Fruit fly (Drosophila melanogaster): ENCODE results near the gene CG8774.

Gene CG8774

dm6 chr3R:13298114-13298818 is at the start of gene CG8774:
Gene CG8774 (plus strand): TSS chr3R:13298768.
- TF ChIP-seq psq (optimal IDR thresholded peaks at IDR 0.05), result no peak
- TF ChIP-seq Myc (optimal IDR thresholded peaks at IDR 0.05), result no peak
- no peak for TF ChIP-seq insv (optimal IDR thresholded peaks at IDR 0.05)
- TF ChIP-seq h (optimal IDR thresholded peaks at IDR 0.05), result no peak
- TF ChIP-seq ttk (optimal IDR thresholded peaks at IDR 0.05), result no peak
- TF ChIP-seq Sin3A (optimal IDR thresholded peaks at IDR 0.05), result no peak

dm6 chr3R:13257110-13257509 is 41.5 kb upstream of the CG8774 start:
- TF ChIP-seq Myc (optimal IDR thresholded peaks at IDR 0.05), result no peak
- no peak for TF ChIP-seq ttk (optimal IDR thresholded peaks at IDR 0.05)
- TF ChIP-seq psq (optimal IDR thresholded peaks at IDR 0.05), result no peak
- no peak for TF ChIP-seq Sin3A (optimal IDR thresholded peaks at IDR 0.05)
- no peak for TF ChIP-seq insv (optimal IDR thresholded peaks at IDR 0.05)
- no peak for TF ChIP-seq h (optimal IDR thresholded peaks at IDR 0.05)

dm6 chr3R:13258696-13259567 is 39.6 kb upstream of the CG8774 start, which contains the start of gene Ace:
Gene Ace (minus strand): TSS chr3R:13259517.
- TF ChIP-seq ttk (optimal IDR thresholded peaks at IDR 0.05) (no peak), h (optimal IDR thresholded peaks at IDR 0.05) (no peak), psq (optimal IDR thresholded peaks at IDR 0.05) (no peak), insv (optimal IDR thresholded peaks at IDR 0.05) (no peak), Sin3A (optimal IDR thresholded peaks at IDR 0.05) (no peak), Myc (optimal IDR thresholded peaks at IDR 0.05) (no peak)

dm6 chr3R:13260114-13260673 is 38.4 kb upstream of the CG8774 start, which contains the start of gene CG11686:
Gene CG11686 (plus strand): TSS chr3R:13260356.
- no peak for TF ChIP-seq insv (optimal IDR thresholded peaks at IDR 0.05)
- no peak for TF ChIP-seq ttk (optimal IDR thresholded peaks at IDR 0.05)
- TF ChIP-seq Myc (optimal IDR thresholded peaks at IDR 0.05), result no peak
- no peak for TF ChIP-seq Sin3A (optimal IDR thresholded peaks at IDR 0.05)
- no peak for TF ChIP-seq h (optimal IDR thresholded peaks at IDR 0.05)
- TF ChIP-seq psq (optimal IDR thresholded peaks at IDR 0.05), result no peak

- TF ChIP-seq psq (optimal IDR thresholded peaks at IDR 0.05) (no peak), ttk (optimal IDR thresholded peaks at IDR 0.05) (no peak), h (optimal IDR thresholded peaks at IDR 0.05) (no peak), insv (optimal IDR thresholded peaks at IDR 0.05) (no peak), Myc (optimal IDR thresholded peaks at IDR 0.05) (no peak), Sin3A (optimal IDR thresholded peaks at IDR 0.05) (no peak)
These were observed 36.9 kb upstream of the CG8774 start for dm6 chr3R:13261706-13262105.

- TF ChIP-seq h (optimal IDR thresholded peaks at IDR 0.05) (no peak), psq (optimal IDR thresholded peaks at IDR 0.05) (no peak), ttk (optimal IDR thresholded peaks at IDR 0.05) (no peak), Sin3A (optimal IDR thresholded peaks at IDR 0.05) (no peak), insv (optimal IDR thresholded peaks at IDR 0.05) (no peak), Myc (optimal IDR thresholded peaks at IDR 0.05) (no peak)
These were observed 34.4 kb upstream of the CG8774 start, which contains the start of gene Ravus for dm6 chr3R:13264061-13264661. Gene Ravus (minus strand): TSS chr3R:13264061.

dm6 chr3R:13270648-13271047 is 27.9 kb upstream of the CG8774 start:
- TF ChIP-seq psq (optimal IDR thresholded peaks at IDR 0.05), result no peak

- no peak for TF ChIP-seq Sin3A (optimal IDR thresholded peaks at IDR 0.05)
- TF ChIP-seq psq (optimal IDR thresholded peaks at IDR 0.05), result no peak
- TF ChIP-seq h (optimal IDR thresholded peaks at IDR 0.05), result no peak
These were observed 26.8 kb upstream of the CG8774 start, which contains the start of gene TBC1D5 for dm6 chr3R:13271758-13272157. Gene TBC1D5 (minus strand): TSS chr3R:13272011.

- TF ChIP-seq ttk (optimal IDR thresholded peaks at IDR 0.05) (no peak), Myc (optimal IDR thresholded peaks at IDR 0.05) (no peak), h (optimal IDR thresholded peaks at IDR 0.05) (no peak), Sin3A (optimal IDR thresholded peaks at IDR 0.05) (no peak), insv (optimal IDR thresholded peaks at IDR 0.05) (no peak), psq (optimal IDR thresholded peaks at IDR 0.05) (no peak)
These were observed 25.1 kb upstream of the CG8774 start for dm6 chr3R:13273462-13273861.

dm6 chr3R:13274257-13274796 is 24.2 kb upstream of the CG8774 start:
- TF ChIP-seq psq (optimal IDR thresholded peaks at IDR 0.05) (no peak), h (optimal IDR thresholded peaks at IDR 0.05) (no peak), insv (optimal IDR thresholded peaks at IDR 0.05) (no peak), Sin3A (optimal IDR thresholded peaks at IDR 0.05) (no peak), ttk (optimal IDR thresholded peaks at IDR 0.05) (no peak), Myc (optimal IDR thresholded peaks at IDR 0.05) (no peak)

dm6 chr3R:13275473-13275872 is 23.1 kb upstream of the CG8774 start:
- TF ChIP-seq Sin3A (optimal IDR thresholded peaks at IDR 0.05) (no peak), Myc (optimal IDR thresholded peaks at IDR 0.05) (no peak), psq (optimal IDR thresholded peaks at IDR 0.05) (no peak), h (optimal IDR thresholded peaks at IDR 0.05) (no peak), ttk (optimal IDR thresholded peaks at IDR 0.05) (no peak), insv (optimal IDR thresholded peaks at IDR 0.05) (no peak)

Measured in Kc167 (cell line).